Worm (Caenorhabditis elegans): ENCODE measurements around the gene emc-5.

- TF ChIP-seq ceh-27 (GFP tag; optimal IDR thresholded peaks at IDR 0.05): no peak
- no peak for TF ChIP-seq hlh-12 (tag; optimal IDR thresholded peaks at IDR 0.05)
- TF ChIP-seq snpc-3.4 (tag; optimal IDR thresholded peaks at IDR 0.05): peak; percentile 32
These were observed 42.2 kb downstream of the emc-5 start, which contains the start of gene Y62F5A.9 for ce11 chrII:11538741-11539140.

All from whole organism, young adult.